Fruit fly (Drosophila melanogaster): ENCODE measurements around the gene ncd.

The ncd gene

dm6 chr3R:29802753-29803313 lies 4.1 kb downstream of the ncd start, which contains the start of the genes Etfb and CG7789 (continued):
- TF ChIP-seq dpn (GFP tag; optimal IDR thresholded peaks at IDR 0.05) (peak; percentile 71 to 85), CG6175 (GFP tag; IDR thresholded peaks at IDR 0.05) (peak; percentile 51; the same call in 1 of the 3 replicates), h (optimal IDR thresholded peaks at IDR 0.05) (no peak), tgo (GFP tag; IDR thresholded peaks at IDR 0.05) (peak; percentile 66), da (GFP tag; optimal IDR thresholded peaks at IDR 0.05) (peak; percentile 63), CG6654 (GFP tag; optimal IDR thresholded peaks at IDR 0.05) (peak; percentile 21), CG31388 (GFP tag; optimal IDR thresholded peaks at IDR 0.05) (no peak), Blimp-1 (GFP tag; optimal IDR thresholded peaks at IDR 0.05) (no peak), fru (optimal IDR thresholded peaks at IDR 0.05) (no peak), crp (GFP tag; optimal IDR thresholded peaks at IDR 0.05) (peak; percentile 37 to 94), Oaz (GFP tag; IDR thresholded peaks at IDR 0.05) (peak; percentile 62), Lpt (GFP tag; optimal IDR thresholded peaks at IDR 0.05) (no peak), ap (GFP tag; IDR thresholded peaks at IDR 0.05) (peak; percentile 57), jing (GFP tag; optimal IDR thresholded peaks at IDR 0.05) (no peak), D19A (tag; optimal IDR thresholded peaks at IDR 0.05) (no peak), Xbp1 (GFP tag; optimal IDR thresholded peaks at IDR 0.05) (peak; percentile 84), Fer1 (GFP tag; optimal IDR thresholded peaks at IDR 0.05) (peak; percentile 59), CG8281 (tag; optimal IDR thresholded peaks at IDR 0.05) (peak; percentile 53), eve (GFP tag; optimal IDR thresholded peaks at IDR 0.05) (no peak), gcm2 (GFP tag; optimal IDR thresholded peaks at IDR 0.05) (peak; percentile 61), hth (optimal IDR thresholded peaks at IDR 0.05) (no peak), Sry-β (GFP tag; optimal IDR thresholded peaks at IDR 0.05) (peak; percentile 83), CG6854 (GFP tag; optimal IDR thresholded peaks at IDR 0.05) (peak; percentile 0), CG9609 (GFP tag; optimal IDR thresholded peaks at IDR 0.05) (peak; percentile 83), CG10147 (GFP tag; optimal IDR thresholded peaks at IDR 0.05) (no peak), sug (tag; optimal IDR thresholded peaks at IDR 0.05) (no peak), sima (GFP tag; optimal IDR thresholded peaks at IDR 0.05) (peak; percentile 57), CG10462 (GFP tag; optimal IDR thresholded peaks at IDR 0.05) (peak; percentile 45), shn (GFP tag; optimal IDR thresholded peaks at IDR 0.05) (peak; percentile 81), E2f1 (GFP tag; IDR thresholded peaks at IDR 0.05) (peak; percentile 73), Tbp (GFP tag; optimal IDR thresholded peaks at IDR 0.05) (no peak), Ets97D (GFP tag; optimal IDR thresholded peaks at IDR 0.05) (peak; percentile 76), sr (GFP tag; IDR thresholded peaks at IDR 0.05) (no peak), tx (GFP tag; optimal IDR thresholded peaks at IDR 0.05) (peak; percentile 75), cwo (GFP tag; optimal IDR thresholded peaks at IDR 0.05) (no peak), CG7556 (GFP tag; optimal IDR thresholded peaks at IDR 0.05) (no peak), CG32772 (GFP tag; IDR thresholded peaks at IDR 0.05) (peak; percentile 77), gem (tag; optimal IDR thresholded peaks at IDR 0.05) (no peak), rib (GFP tag; IDR thresholded peaks at IDR 0.05) (peak; percentile 75), CG11723 (GFP tag; optimal IDR thresholded peaks at IDR 0.05) (no peak), otp (GFP tag; IDR thresholded peaks at IDR 0.05) (peak; percentile 61; the same call in 2 of the 3 replicates), Kr (GFP tag; optimal IDR thresholded peaks at IDR 0.05) (no peak), zf30C (GFP tag; optimal IDR thresholded peaks at IDR 0.05) (no peak), pum (GFP tag; optimal IDR thresholded peaks at IDR 0.05) (peak; percentile 57), Spps (tag; optimal IDR thresholded peaks at IDR 0.05) (no peak), stc (GFP tag; IDR thresholded peaks at IDR 0.05) (peak; percentile 69), CG1602 (GFP tag; optimal IDR thresholded peaks at IDR 0.05) (peak; percentile 62), CG10209 (GFP tag; optimal IDR thresholded peaks at IDR 0.05) (peak; percentile 59), CG33557 (GFP tag; optimal IDR thresholded peaks at IDR 0.05) (peak; percentile 32), ems (GFP tag; optimal IDR thresholded peaks at IDR 0.05) (peak; percentile 65), CG10543 (GFP tag; optimal IDR thresholded peaks at IDR 0.05) (peak; percentile 68), Scr (GFP tag; IDR thresholded peaks at IDR 0.05; ENCODE audit: partially characterized antibody) (peak; percentile 89)

All from whole organism, embryonic.